Fruit fly (Drosophila melanogaster) Kc167 (cell line): ENCODE measurements around the gene tbrd-1.

Source experiments
- Myc ChIP-seq: fragments of >200 bp; optimal IDR thresholded peaks from 2 replicates; lab custom pipeline; 2017; ENCODE audit warnings: missing external identifiers
- h ChIP-seq: fragments of >200 bp; optimal IDR thresholded peaks from 3 replicates; lab custom pipeline; 2018; ENCODE audit warnings: missing external identifiers
- insv ChIP-seq: fragments of >200 bp; optimal IDR thresholded peaks from 3 replicates; lab custom pipeline; 2018; ENCODE audit warnings: missing external identifiers
- psq ChIP-seq: fragments of >200 bp; optimal IDR thresholded peaks from 2 replicates; lab custom pipeline; 2017; ENCODE audit warnings: missing external identifiers
- ttk ChIP-seq: sonication (Bioruptor generic); optimal IDR thresholded peaks from 2 replicates; lab custom pipeline; 2017; ENCODE audit warnings: missing external identifiers

DNA sequence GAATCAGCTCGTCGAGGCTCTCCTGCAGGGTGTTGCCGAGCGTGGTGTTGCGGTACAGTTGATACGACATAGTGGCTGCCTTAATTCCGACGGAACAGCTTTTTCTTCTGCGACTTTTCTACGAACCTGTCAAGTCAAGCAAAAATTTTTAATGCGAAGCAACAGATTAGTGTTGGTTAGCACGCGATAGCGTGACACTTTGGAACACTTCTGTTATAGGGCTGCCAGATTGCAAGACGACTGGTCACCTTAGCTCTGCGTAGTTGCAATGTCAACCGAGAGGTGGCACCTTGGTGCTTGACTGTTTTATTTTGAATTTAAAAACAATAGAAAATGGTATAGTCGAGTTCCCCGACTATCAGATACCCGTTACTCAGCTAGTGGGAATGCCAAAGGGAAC lies 2.5 kb downstream of the tbrd-1 start, which contains the start of gene TfIIA-S:
- TF ChIP-seq insv (lab: Kevin White, UChicago) (no peak), h (lab: Kevin White, UChicago) (no peak), psq (no peak), ttk (no peak), Myc (lab: Kevin White, UChicago) (no peak)
